Fruit fly (Drosophila melanogaster) S2 (cell line): ENCODE results near the gene CG13694.

Experiments used
- CG8478 ChIP-seq: fragments of >200 bp; optimal IDR thresholded peaks from 2 replicates; lab custom pipeline; 2018
- CTCF ChIP-seq, 2 experiments: fragments of >200 bp; optimal IDR thresholded peaks; 2 replicates each; lab custom pipeline; 2018

DNA sequence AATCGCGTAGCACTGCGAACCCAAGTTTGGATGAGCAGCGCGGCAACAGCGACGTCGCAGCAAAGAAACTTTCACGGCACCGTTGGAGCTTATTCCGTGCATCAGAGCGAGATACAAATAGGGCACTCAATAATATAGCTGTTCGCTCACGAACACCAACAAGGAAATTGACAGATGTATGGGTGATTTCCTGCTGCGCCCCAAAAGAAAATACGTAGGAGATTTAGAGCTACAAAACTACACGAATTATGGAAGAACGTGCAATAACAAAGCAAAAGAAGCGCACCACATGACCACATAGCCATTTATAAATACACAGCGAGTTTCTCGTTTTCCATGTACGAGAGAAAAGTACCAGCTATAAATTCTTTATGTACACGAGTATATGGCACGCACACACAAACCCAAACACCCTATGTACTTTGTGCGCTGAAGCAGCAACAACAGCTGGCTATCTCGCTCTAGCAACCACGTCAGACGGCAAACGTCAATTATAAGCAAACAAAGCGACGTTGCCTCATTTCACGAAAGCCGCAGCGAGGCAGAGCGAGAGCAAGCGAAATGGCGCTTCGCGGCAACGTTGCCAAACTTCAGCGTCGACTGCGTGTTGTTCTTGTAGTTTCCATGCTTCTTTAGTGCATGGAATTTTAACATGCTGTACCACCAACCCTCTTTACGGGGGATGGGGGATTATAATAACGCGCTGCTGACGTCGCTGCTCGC is 45.3 kb upstream of the CG13694 start:
- no peak for TF ChIP-seq CTCF (optimal IDR thresholded peaks at IDR 0.05; lab: Kevin White, UChicago)
- no peak for TF ChIP-seq CG8478
